Fruit fly (Drosophila melanogaster): Measurements from ENCODE around the gene CG12011.
A peak's percentile ranks its signal among the peaks of the same experiment; 100 is the strongest.

CG12011 gene

dm6 chr3L:1740129-1740975, 45.9 kb downstream of the CG12011 start (continued):
- peak; percentile 75 for TF ChIP-seq esg (GFP tag; conservative IDR thresholded peaks at IDR 0.05)
- TF ChIP-seq stwl (tag; optimal IDR thresholded peaks at IDR 0.05): no peak
- TF ChIP-seq lmd (GFP tag; IDR thresholded peaks at IDR 0.05): peak; percentile 84
- TF ChIP-seq hbn (GFP tag; IDR thresholded peaks at IDR 0.05; ENCODE audit: partially characterized antibody): no peak
- TF ChIP-seq Scr (GFP tag; IDR thresholded peaks at IDR 0.05; ENCODE audit: partially characterized antibody): no peak
- TF ChIP-seq CG12659 (GFP tag; optimal IDR thresholded peaks at IDR 0.05): peak; percentile 69
- TF ChIP-seq Pdp1 (GFP tag; optimal IDR thresholded peaks at IDR 0.05): peak; percentile 6 to 78
- no peak for TF ChIP-seq CG17186 (GFP tag; optimal IDR thresholded peaks at IDR 0.05)
- TF ChIP-seq D19A (tag; optimal IDR thresholded peaks at IDR 0.05): no peak
- peak; percentile 48; the same call in 1 of the 2 replicates for TF ChIP-seq peb (GFP tag; IDR thresholded peaks at IDR 0.05)
- peak; percentile 66 for TF ChIP-seq CG9609 (GFP tag; optimal IDR thresholded peaks at IDR 0.05)
- no peak for TF ChIP-seq GATAe (GFP tag; conservative IDR thresholded peaks at IDR 0.05)
- no peak for TF ChIP-seq CG3281 (GFP tag; optimal IDR thresholded peaks at IDR 0.05)
- TF ChIP-seq CG4360 (GFP tag; IDR thresholded peaks at IDR 0.05): no peak
- peak; percentile 75 for TF ChIP-seq CG4730 (GFP tag; IDR thresholded peaks at IDR 0.05)
- peak; percentile 18 for TF ChIP-seq schlank (tag; optimal IDR thresholded peaks at IDR 0.05)
- TF ChIP-seq CG16815 (GFP tag; optimal IDR thresholded peaks at IDR 0.05): no peak
- no peak for TF ChIP-seq hb (GFP tag; IDR thresholded peaks at IDR 0.05; ENCODE audit: partially characterized antibody)
- TF ChIP-seq rib (GFP tag; IDR thresholded peaks at IDR 0.05): 0 out of 2 replicates have a peak, but pooled peaks have one; percentile 26
- no peak for TF ChIP-seq pros (GFP tag; optimal IDR thresholded peaks at IDR 0.05)
- TF ChIP-seq BEAF-32 (GFP tag; optimal IDR thresholded peaks at IDR 0.05): no peak
- no peak for TF ChIP-seq CG4617 (GFP tag; optimal IDR thresholded peaks at IDR 0.05; ENCODE audit: borderline replicate concordance)
- TF ChIP-seq CG6765 (GFP tag; optimal IDR thresholded peaks at IDR 0.05): no peak
- peak; percentile 88 for TF ChIP-seq ci (GFP tag; IDR thresholded peaks at IDR 0.05)
- TF ChIP-seq CG32532 (GFP tag; IDR thresholded peaks at IDR 0.05): peak; percentile 81
- peak; percentile 37 for TF ChIP-seq kay (GFP tag; optimal IDR thresholded peaks at IDR 0.05)
- no peak for TF ChIP-seq CG2116 (GFP tag; optimal IDR thresholded peaks at IDR 0.05)
- peak; percentile 67 for TF ChIP-seq CG31224 (GFP tag; IDR thresholded peaks at IDR 0.05)
- peak; percentile 59 for TF ChIP-seq CHES-1-like (GFP tag; optimal IDR thresholded peaks at IDR 0.05)
- peak; percentile 57 for TF ChIP-seq Antp (GFP tag; optimal IDR thresholded peaks at IDR 0.05)
- peak; percentile 65; the same call in 1 of the 2 replicates for TF ChIP-seq chm (GFP tag; IDR thresholded peaks at IDR 0.05)
- no peak for TF ChIP-seq CG17912 (GFP tag; optimal IDR thresholded peaks at IDR 0.05)
- no peak for TF ChIP-seq mld (GFP tag; IDR thresholded peaks at IDR 0.05; ENCODE audit: partially characterized antibody)
- peak; percentile 51; the same call in 1 of the 2 replicates for TF ChIP-seq CG4404 (GFP tag; IDR thresholded peaks at IDR 0.05)
- TF ChIP-seq jing (GFP tag; optimal IDR thresholded peaks at IDR 0.05): peak; percentile 50
- peak; percentile 35 for TF ChIP-seq odd (GFP tag; optimal IDR thresholded peaks at IDR 0.05)
- no peak for TF ChIP-seq dati (GFP tag; IDR thresholded peaks at IDR 0.05)
- peak; percentile 37 for TF ChIP-seq HHEX (GFP tag; optimal IDR thresholded peaks at IDR 0.05)
- peak; percentile 29 for TF ChIP-seq Hmr (GFP tag; optimal IDR thresholded peaks at IDR 0.05)
- peak; percentile 78 for TF ChIP-seq Atf6 (GFP tag; IDR thresholded peaks at IDR 0.05)
- no peak for TF ChIP-seq CG10543 (GFP tag; optimal IDR thresholded peaks at IDR 0.05)
- no peak for TF ChIP-seq vnd (GFP tag; IDR thresholded peaks at IDR 0.05; ENCODE audit: partially characterized antibody)
- TF ChIP-seq CG13894 (tag; optimal IDR thresholded peaks at IDR 0.05): no peak
- no peak for TF ChIP-seq corto (GFP tag; optimal IDR thresholded peaks at IDR 0.05)
- no peak for TF ChIP-seq sqz (GFP tag; optimal IDR thresholded peaks at IDR 0.05)
- TF ChIP-seq CG9817 (tag; optimal IDR thresholded peaks at IDR 0.05): peak; percentile 51
- peak; percentile 26 for TF ChIP-seq ATbp (GFP tag; optimal IDR thresholded peaks at IDR 0.05)
- peak; percentile 53; the same call in 2 of the 3 replicates for TF ChIP-seq ken (GFP tag; IDR thresholded peaks at IDR 0.05)
